Worm (Caenorhabditis elegans): ENCODE data around the gene F18H3.4.

DNA sequence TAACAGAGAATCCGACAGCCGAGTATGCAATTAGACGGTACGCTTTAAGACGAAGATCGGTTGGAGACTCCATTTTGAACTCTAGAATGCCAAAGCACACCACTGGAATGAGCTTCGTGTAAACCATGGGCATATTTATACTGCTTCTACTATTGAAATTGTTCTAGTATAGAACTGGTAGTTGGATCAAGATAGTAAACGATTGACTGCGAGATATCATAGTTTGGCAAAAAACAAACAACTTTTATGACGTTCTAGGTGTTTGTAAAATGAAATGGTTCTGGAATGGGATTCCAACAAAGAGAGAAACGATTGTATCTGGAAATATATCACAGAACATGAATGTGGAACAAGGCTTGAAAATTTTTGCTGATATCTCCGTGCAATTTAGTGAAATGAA lies 17.9 kb upstream of the F18H3.4 start, which contains the start of gene col-185:
- TF ChIP-seq R02D3.7 (tag; optimal IDR thresholded peaks at IDR 0.05) (no peak), snpc-4 (tag; optimal IDR thresholded peaks at IDR 0.05) (no peak), ceh-82 (tag; optimal IDR thresholded peaks at IDR 0.05) (no peak), nhr-77 (tag; optimal IDR thresholded peaks at IDR 0.05) (no peak), nhr-237 (tag; optimal IDR thresholded peaks at IDR 0.05) (no peak)
